Worm (Caenorhabditis elegans) whole organism, late embryonic: ENCODE data around the gene mrp-4.

Source experiments
- K02D7.2 ChIP-seq: sonication (generic microtip); optimal IDR thresholded peaks from 2 replicates; lab custom pipeline; 2017; ENCODE audit warnings: mild to moderate bottlenecking, missing genetic modification characterization, missing compliant biosample characterization
- ceh-30 ChIP-seq: fragments of 150-350 bp; optimal IDR thresholded peaks from 2 replicates; lab custom pipeline; 2014; ENCODE audit warnings: missing biosample characterization, missing genetic modification characterization
- eyg-1 ChIP-seq: sonication (generic microtip); optimal IDR thresholded peaks from 2 replicates; lab custom pipeline; 2016; ENCODE audit warnings: missing genotype, missing genetic modification characterization, missing compliant biosample characterization
- fkh-10 ChIP-seq: fragments of 150-350 bp; optimal IDR thresholded peaks from 2 replicates; lab custom pipeline; 2014; ENCODE audit warnings: missing biosample characterization, missing genetic modification reagents, missing genetic modification characterization
- fkh-6 ChIP-seq: sonication (generic microtip); optimal IDR thresholded peaks from 2 replicates; lab custom pipeline; 2016; ENCODE audit warnings: missing genetic modification characterization, missing compliant biosample characterization
- hlh-15 ChIP-seq: sonication (generic microtip); optimal IDR thresholded peaks from 2 replicates; lab custom pipeline; 2016; ENCODE audit warnings: missing genetic modification characterization, missing compliant biosample characterization
- hlh-6 ChIP-seq: sonication (generic microtip); optimal IDR thresholded peaks from 2 replicates; lab custom pipeline; 2016; ENCODE audit warnings: missing genotype, missing genetic modification characterization, missing compliant biosample characterization
- nhr-11 ChIP-seq: fragments of 150-350 bp; optimal IDR thresholded peaks from 2 replicates; lab custom pipeline; 2014; ENCODE audit warnings: missing biosample characterization, missing genetic modification characterization
- pha-4 ChIP-seq: fragments of 150-350 bp; optimal IDR thresholded peaks from 2 replicates; lab custom pipeline; 2018; ENCODE audit warnings: missing biosample characterization, missing genetic modification reagents, missing genetic modification characterization
- ref-2 ChIP-seq: sonication (generic microtip); optimal IDR thresholded peaks from 2 replicates; lab custom pipeline; 2016; ENCODE audit warnings: missing genetic modification characterization, missing compliant biosample characterization
- tbx-2 ChIP-seq: sonication (generic microtip); optimal IDR thresholded peaks from 2 replicates; lab custom pipeline; 2016; ENCODE audit warnings: missing genetic modification characterization, missing compliant biosample characterization

DNA sequence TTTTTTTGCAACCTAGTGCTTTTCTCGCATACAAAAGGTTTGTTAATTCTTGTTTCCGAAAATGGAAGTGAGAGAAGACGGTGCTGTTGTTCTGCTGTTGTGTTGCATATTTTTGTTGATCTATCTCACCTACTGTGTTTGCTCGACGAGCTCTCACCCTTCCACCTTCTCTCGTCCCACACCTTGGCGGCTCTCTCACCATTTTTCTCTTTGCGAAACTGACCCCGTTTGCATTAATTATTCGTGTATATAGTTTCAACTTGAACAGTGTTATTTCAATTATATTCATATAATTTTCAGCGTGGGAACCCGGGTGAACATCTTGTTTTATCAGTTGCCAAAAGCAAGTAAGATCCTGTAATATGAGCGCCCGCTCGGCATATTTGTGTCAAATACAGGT is 7.0 kb upstream of the mrp-4 start, which contains the start of gene R07B1.9:
- TF ChIP-seq tbx-2 (tag; lab: Kevin White, UChicago) (no peak), ref-2 (tag; lab: Kevin White, UChicago) (no peak), K02D7.2 (tag; lab: Kevin White, UChicago) (no peak), hlh-15 (tag; lab: Kevin White, UChicago) (no peak), fkh-10 (GFP tag; lab: Kevin White, UChicago) (no peak), pha-4 (tag; lab: Kevin White, UChicago) (no peak), ceh-30 (tag; lab: Kevin White, UChicago) (no peak), eyg-1 (no peak), fkh-6 (tag; lab: Kevin White, UChicago) (no peak), hlh-6 (tag; lab: Kevin White, UChicago) (no peak), nhr-11 (tag; lab: Kevin White, UChicago) (no peak)
